Worm (Caenorhabditis elegans): ENCODE results near the gene C15H11.1.
A peak's percentile ranks its signal among the peaks of the same experiment; 100 is the strongest.

DNA sequence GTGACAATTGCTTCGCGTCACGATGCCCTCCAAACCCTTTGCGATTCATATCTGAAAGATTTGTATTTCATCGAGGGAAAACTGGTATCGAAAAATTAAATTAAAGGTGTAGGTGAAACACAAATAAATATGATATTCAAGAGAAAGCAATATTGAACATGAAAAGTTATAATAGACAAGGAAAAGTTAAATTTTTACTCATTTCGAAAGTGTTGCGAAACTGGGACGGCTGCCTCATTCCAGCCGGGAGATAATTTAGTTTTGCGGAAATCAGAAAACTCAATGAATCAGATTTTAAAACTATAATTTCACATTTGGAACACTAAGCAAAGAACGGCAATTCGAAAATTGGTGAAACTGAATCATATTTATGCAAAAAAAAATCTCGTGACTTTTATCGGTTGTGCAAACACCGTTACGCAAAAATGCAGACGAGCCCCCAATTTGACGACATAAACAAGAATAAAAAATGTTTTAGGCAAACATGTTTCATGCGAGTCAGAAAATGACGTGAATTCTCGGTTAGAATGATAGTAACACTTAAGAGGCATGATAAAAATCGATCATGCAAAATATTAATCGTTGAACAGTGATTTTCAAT lies 21.5 kb downstream of the C15H11.1 start, which contains the start of the genes nxf-1 and C15H11.11:
- no peak for TF ChIP-seq nhr-11 (tag; optimal IDR thresholded peaks at IDR 0.05)
- no peak for TF ChIP-seq lin-39 (tag; optimal IDR thresholded peaks at IDR 0.05)
- no peak for TF ChIP-seq elt-3 (tag; optimal IDR thresholded peaks at IDR 0.05)
- TF ChIP-seq nhr-237 (tag; optimal IDR thresholded peaks at IDR 0.05): no peak
- TF ChIP-seq fos-1 (tag; optimal IDR thresholded peaks at IDR 0.05): no peak
- TF ChIP-seq tbx-2 (tag; optimal IDR thresholded peaks at IDR 0.05): no peak
- TF ChIP-seq ZK546.5 (tag; optimal IDR thresholded peaks at IDR 0.05): no peak
- TF ChIP-seq pha-4 (tag; optimal IDR thresholded peaks at IDR 0.05): peak; percentile 88
- peak; percentile 44 for TF ChIP-seq nhr-25 (tag; optimal IDR thresholded peaks at IDR 0.05)
- TF ChIP-seq elt-1 (tag; optimal IDR thresholded peaks at IDR 0.05): no peak

Measured in whole organism, L3 larva.